Worm (Caenorhabditis elegans) whole organism, midembryonic: ENCODE data around the gene F20A1.4.

Experiments
- T22C8.4 ChIP-seq: fragments of 200-800 bp; sonication (Bioruptor generic); IDR thresholded peaks from 2 replicates; pipeline ENCODE4 v1.3.6; 2022; ENCODE audit warnings: missing genetic modification characterization, missing compliant biosample characterization
- cog-1 ChIP-seq: sonication (generic microtip); optimal IDR thresholded peaks from 2 replicates; lab custom pipeline; 2016; ENCODE audit warnings: missing genetic modification characterization, missing compliant biosample characterization
- flt-1 ChIP-seq: fragments of 200-800 bp; sonication (Bioruptor generic); IDR thresholded peaks from 2 replicates; pipeline ENCODE4 v1.3.6; 2022; ENCODE audit warnings: missing genetic modification characterization, missing compliant biosample characterization
- klf-2 ChIP-seq: fragments of 200-800 bp; sonication (Bioruptor generic); conservative IDR thresholded peaks from 2 replicates; pipeline ENCODE4 v1.3.6; 2022; ENCODE audit warnings: missing genetic modification reagents, missing genetic modification characterization, missing compliant biosample characterization
- med-1 ChIP-seq: sonication (generic microtip); optimal IDR thresholded peaks from 2 replicates; lab custom pipeline; 2017; ENCODE audit warnings: missing genetic modification characterization, mild to moderate bottlenecking, missing compliant biosample characterization, antibody characterized with exemption, missing genetic modification reagents; ENCODE audit not compliant: insufficient read depth
- ref-1 ChIP-seq: fragments of 200-800 bp; sonication (Bioruptor generic); conservative IDR thresholded peaks from 2 replicates; pipeline ENCODE4 v1.3.6; 2022; ENCODE audit warnings: missing genetic modification reagents, missing genetic modification characterization, missing compliant biosample characterization
- tab-1 ChIP-seq: fragments of 200-800 bp; sonication (Bioruptor generic); IDR thresholded peaks from 2 replicates; pipeline ENCODE4 v1.3.6; 2022; ENCODE audit warnings: missing genetic modification characterization, missing compliant biosample characterization
- ztf-23 ChIP-seq: fragments of 200-800 bp; sonication (Bioruptor generic); IDR thresholded peaks from 2 replicates; pipeline ENCODE4 v1.3.6; 2022; ENCODE audit warnings: missing genetic modification reagents, missing genetic modification characterization, missing compliant biosample characterization
- ztf-29 ChIP-seq: fragments of 200-800 bp; sonication (Bioruptor generic); IDR thresholded peaks from 2 replicates; pipeline ENCODE4 v1.3.6; 2022; ENCODE audit warnings: missing genetic modification reagents, missing genetic modification characterization, missing compliant biosample characterization

Gene F20A1.4

ce11 chrV:6997041-6997552 lies 24.6 kb downstream of the F20A1.4 start, which contains the start of gene nhr-107:
Gene nhr-107 (minus strand): TSS chrV:6997091.
- TF ChIP-seq ztf-29 (GFP tag; lab: Robert Waterston, UW) (no peak), tab-1 (GFP tag; lab: Robert Waterston, UW) (no peak), ref-1 (GFP tag; lab: Robert Waterston, UW) (no peak), cog-1 (no peak), T22C8.4 (GFP tag; lab: Robert Waterston, UW) (no peak), med-1 (GFP tag; lab: Kevin White, UChicago) (no peak), ztf-23 (GFP tag; lab: Robert Waterston, UW) (no peak), klf-2 (GFP tag; lab: Robert Waterston, UW) (no peak), flt-1 (GFP tag; lab: Robert Waterston, UW) (no peak)

ce11 chrV:6993999-6994398 lies 27.7 kb downstream of the F20A1.4 start:
- no peak for TF ChIP-seq klf-2 (GFP tag; lab: Robert Waterston, UW)
- TF ChIP-seq med-1 (GFP tag; lab: Kevin White, UChicago): no peak
- no peak for TF ChIP-seq flt-1 (GFP tag; lab: Robert Waterston, UW)
- TF ChIP-seq cog-1: no peak
- no peak for TF ChIP-seq ztf-23 (GFP tag; lab: Robert Waterston, UW)
- TF ChIP-seq ztf-29 (GFP tag; lab: Robert Waterston, UW): no peak
- no peak for TF ChIP-seq ref-1 (GFP tag; lab: Robert Waterston, UW)

- TF ChIP-seq klf-2 (GFP tag; lab: Robert Waterston, UW): no peak
- no peak for TF ChIP-seq ref-1 (GFP tag; lab: Robert Waterston, UW)
- TF ChIP-seq ztf-23 (GFP tag; lab: Robert Waterston, UW): no peak
- TF ChIP-seq T22C8.4 (GFP tag; lab: Robert Waterston, UW): no peak
- TF ChIP-seq ztf-29 (GFP tag; lab: Robert Waterston, UW): no peak
- no peak for TF ChIP-seq tab-1 (GFP tag; lab: Robert Waterston, UW)
- TF ChIP-seq cog-1: no peak
- no peak for TF ChIP-seq med-1 (GFP tag; lab: Kevin White, UChicago)
- no peak for TF ChIP-seq flt-1 (GFP tag; lab: Robert Waterston, UW)
Observed at ce11 chrV:6991771-6992170, 29.9 kb downstream of the F20A1.4 start, which contains the start of gene nhr-162. Gene nhr-162 (minus strand): TSS chrV:6991871.

ce11 chrV:6989626-6990138 lies 32.0 kb downstream of the F20A1.4 start, which contains the start of gene nhr-140:
Gene nhr-140 (minus strand): TSS chrV:6989676.
- TF ChIP-seq ref-1 (GFP tag; lab: Robert Waterston, UW): no peak
- no peak for TF ChIP-seq klf-2 (GFP tag; lab: Robert Waterston, UW)
- TF ChIP-seq ztf-29 (GFP tag; lab: Robert Waterston, UW): no peak
- TF ChIP-seq T22C8.4 (GFP tag; lab: Robert Waterston, UW): no peak
- TF ChIP-seq tab-1 (GFP tag; lab: Robert Waterston, UW): no peak
- no peak for TF ChIP-seq ztf-23 (GFP tag; lab: Robert Waterston, UW)
- TF ChIP-seq med-1 (GFP tag; lab: Kevin White, UChicago): no peak
- TF ChIP-seq cog-1: no peak
- no peak for TF ChIP-seq flt-1 (GFP tag; lab: Robert Waterston, UW)

- TF ChIP-seq cog-1 (no peak), ztf-29 (GFP tag; lab: Robert Waterston, UW) (no peak), ref-1 (GFP tag; lab: Robert Waterston, UW) (no peak), klf-2 (GFP tag; lab: Robert Waterston, UW) (no peak), flt-1 (GFP tag; lab: Robert Waterston, UW) (no peak), T22C8.4 (GFP tag; lab: Robert Waterston, UW) (no peak), med-1 (GFP tag; lab: Kevin White, UChicago) (no peak), ztf-23 (GFP tag; lab: Robert Waterston, UW) (no peak), tab-1 (GFP tag; lab: Robert Waterston, UW) (no peak)
Observed at ce11 chrV:6987673-6988072, 34.0 kb downstream of the F20A1.4 start, which contains the start of gene nhr-139. Gene nhr-139 (minus strand): TSS chrV:6987773.

- TF ChIP-seq med-1 (GFP tag; lab: Kevin White, UChicago) (no peak), ref-1 (GFP tag; lab: Robert Waterston, UW) (no peak), ztf-29 (GFP tag; lab: Robert Waterston, UW) (no peak), tab-1 (GFP tag; lab: Robert Waterston, UW) (no peak), T22C8.4 (GFP tag; lab: Robert Waterston, UW) (no peak), cog-1 (no peak), ztf-23 (GFP tag; lab: Robert Waterston, UW) (no peak), flt-1 (GFP tag; lab: Robert Waterston, UW) (no peak)
Observed at ce11 chrV:6985943-6986342, 35.7 kb downstream of the F20A1.4 start, which contains the start of gene nhr-163. Gene nhr-163 (minus strand): TSS chrV:6986043.

- no peak for TF ChIP-seq klf-2 (GFP tag; lab: Robert Waterston, UW)
- no peak for TF ChIP-seq T22C8.4 (GFP tag; lab: Robert Waterston, UW)
- no peak for TF ChIP-seq flt-1 (GFP tag; lab: Robert Waterston, UW)
- no peak for TF ChIP-seq ref-1 (GFP tag; lab: Robert Waterston, UW)
- TF ChIP-seq cog-1: no peak
- no peak for TF ChIP-seq ztf-23 (GFP tag; lab: Robert Waterston, UW)
- no peak for TF ChIP-seq tab-1 (GFP tag; lab: Robert Waterston, UW)
- no peak for TF ChIP-seq ztf-29 (GFP tag; lab: Robert Waterston, UW)
- no peak for TF ChIP-seq med-1 (GFP tag; lab: Kevin White, UChicago)
Observed at ce11 chrV:6982813-6983212, 38.9 kb downstream of the F20A1.4 start, which contains the start of gene nhr-161. Gene nhr-161 (minus strand): TSS chrV:6982913.

ce11 chrV:6979019-6979418 lies 42.7 kb downstream of the F20A1.4 start, which contains the start of gene sre-12:
Gene sre-12 (minus strand): TSS chrV:6979119.
- TF ChIP-seq flt-1 (GFP tag; lab: Robert Waterston, UW): no peak

- TF ChIP-seq med-1 (GFP tag; lab: Kevin White, UChicago) (no peak), flt-1 (GFP tag; lab: Robert Waterston, UW) (no peak), ref-1 (GFP tag; lab: Robert Waterston, UW) (no peak), cog-1 (no peak), T22C8.4 (GFP tag; lab: Robert Waterston, UW) (no peak), ztf-29 (GFP tag; lab: Robert Waterston, UW) (no peak), klf-2 (GFP tag; lab: Robert Waterston, UW) (no peak), ztf-23 (GFP tag; lab: Robert Waterston, UW) (no peak), tab-1 (GFP tag; lab: Robert Waterston, UW) (no peak)
Observed at ce11 chrV:6976047-6976446, 45.6 kb downstream of the F20A1.4 start, which contains the start of gene srx-16. Gene srx-16 (plus strand): TSS chrV:6976347.
